Fruit fly (Drosophila melanogaster) whole organism, embryonic: ENCODE data around the gene erm.

Experiments
- Abd-B ChIP-seq: fragments of 200-800 bp; sonication (Bioruptor generic); optimal IDR thresholded peaks from 2 replicates; lab custom pipeline; 2018; ENCODE audit warnings: missing biosample characterization, mild to moderate bottlenecking, missing genetic modification characterization, moderate library complexity
- B-H1 ChIP-seq: fragments of 200-800 bp; sonication (Bioruptor generic); IDR thresholded peaks from 3 replicates; pipeline ENCODE4 v1.3.6; 2022; ENCODE audit warnings: missing biosample characterization, missing genetic modification characterization
- CG10209 ChIP-seq: fragments of 200-800 bp; sonication (Bioruptor generic); optimal IDR thresholded peaks from 3 replicates; lab custom pipeline; 2017; ENCODE audit warnings: missing biosample characterization, mild to moderate bottlenecking, missing genetic modification characterization, missing genetic modification reagents
- CG12219 ChIP-seq: fragments of 200-800 bp; sonication (Bioruptor generic); optimal IDR thresholded peaks from 3 replicates; lab custom pipeline; 2018; ENCODE audit warnings: missing biosample characterization, mild to moderate bottlenecking, missing genetic modification characterization
- CG13424 ChIP-seq: fragments of 200-800 bp; sonication (Bioruptor generic); optimal IDR thresholded peaks from 2 replicates; lab custom pipeline; 2019; ENCODE audit warnings: missing biosample characterization, mild to moderate bottlenecking, missing genetic modification characterization, moderate library complexity
- CG13624 ChIP-seq: fragments of 200-800 bp; sonication (Bioruptor generic); optimal IDR thresholded peaks from 2 replicates; lab custom pipeline; 2016; ENCODE audit warnings: missing biosample characterization, missing genetic modification characterization
- CG14710 ChIP-seq: fragments of 200-800 bp; sonication (Bioruptor generic); optimal IDR thresholded peaks from 3 replicates; lab custom pipeline; 2019; ENCODE audit warnings: missing biosample characterization, mild to moderate bottlenecking, missing genetic modification characterization, moderate library complexity
- CG16779 ChIP-seq: fragments of 200-800 bp; sonication (Bioruptor generic); IDR thresholded peaks from 2 replicates; pipeline ENCODE4 v1.3.6; 2022; ENCODE audit warnings: missing biosample characterization, missing genetic modification characterization
- CG34376 ChIP-seq: fragments of 200-800 bp; sonication (Bioruptor generic); optimal IDR thresholded peaks from 2 replicates; lab custom pipeline; 2018; ENCODE audit warnings: missing biosample characterization, mild to moderate bottlenecking, missing genetic modification characterization
- CG4617 ChIP-seq: fragments of 200-800 bp; sonication (Bioruptor generic); optimal IDR thresholded peaks from 3 replicates; lab custom pipeline; 2016; ENCODE audit warnings: missing biosample characterization, missing genetic modification characterization, borderline replicate concordance
- CG4820 ChIP-seq: fragments of 200-800 bp; sonication (Bioruptor generic); optimal IDR thresholded peaks from 3 replicates; lab custom pipeline; 2016; ENCODE audit warnings: missing biosample characterization, missing genetic modification characterization
- CG6765 ChIP-seq: fragments of 200-800 bp; sonication (Bioruptor generic); optimal IDR thresholded peaks from 3 replicates; lab custom pipeline; 2017; ENCODE audit warnings: missing biosample characterization, mild to moderate bottlenecking, missing genetic modification characterization
- CG8359 ChIP-seq: fragments of 200-800 bp; sonication (Bioruptor generic); optimal IDR thresholded peaks from 2 replicates; lab custom pipeline; 2017; ENCODE audit warnings: missing biosample characterization, mild to moderate bottlenecking, missing genetic modification characterization, borderline replicate concordance
- CG9437 ChIP-seq: fragments of 200-800 bp; sonication (Bioruptor generic); optimal IDR thresholded peaks from 2 replicates; lab custom pipeline; 2018; ENCODE audit warnings: missing biosample characterization, mild to moderate bottlenecking, missing genetic modification characterization
- CG9876 ChIP-seq: fragments of 200-800 bp; sonication (Bioruptor generic); optimal IDR thresholded peaks from 2 replicates; lab custom pipeline; 2016; ENCODE audit warnings: missing biosample characterization, missing genetic modification characterization
- CTCF ChIP-seq: fragments of 200-800 bp; sonication (Bioruptor generic); optimal IDR thresholded peaks from 2 replicates; lab custom pipeline; 2017; ENCODE audit warnings: missing biosample characterization, mild to moderate bottlenecking, missing genetic modification characterization, moderate library complexity
- Camta ChIP-seq: fragments of 200-800 bp; sonication (Bioruptor generic); optimal IDR thresholded peaks from 2 replicates; lab custom pipeline; 2016; ENCODE audit warnings: missing biosample characterization, missing genetic modification characterization
- Chrac-16 ChIP-seq: fragments of 200-800 bp; sonication (Bioruptor generic); optimal IDR thresholded peaks from 3 replicates; lab custom pipeline; 2016; ENCODE audit warnings: missing biosample characterization, missing genetic modification characterization
- Dek ChIP-seq: fragments of 200-800 bp; sonication (Bioruptor generic); optimal IDR thresholded peaks from 3 replicates; lab custom pipeline; 2019; ENCODE audit warnings: missing biosample characterization, mild to moderate bottlenecking, missing genetic modification characterization, moderate library complexity
- Dp ChIP-seq: fragments of 200-800 bp; sonication (Bioruptor generic); optimal IDR thresholded peaks from 2 replicates; lab custom pipeline; 2018; ENCODE audit warnings: missing biosample characterization, mild to moderate bottlenecking, missing genetic modification characterization, moderate library complexity
- Hmr ChIP-seq: fragments of 200-800 bp; sonication (Bioruptor generic); optimal IDR thresholded peaks from 3 replicates; lab custom pipeline; 2017; ENCODE audit warnings: mild to moderate bottlenecking, missing biosample characterization, missing genetic modification reagents, missing genetic modification characterization
- Jarid2 ChIP-seq: fragments of 200-800 bp; sonication (Bioruptor generic); optimal IDR thresholded peaks from 3 replicates; lab custom pipeline; 2017; ENCODE audit warnings: mild to moderate bottlenecking, missing biosample characterization, missing genetic modification reagents, missing genetic modification characterization
- Kr ChIP-seq: fragments of 200-800 bp; sonication (Bioruptor generic); optimal IDR thresholded peaks from 2 replicates; lab custom pipeline; 2017; ENCODE audit warnings: missing biosample characterization, mild to moderate bottlenecking, missing genetic modification characterization
- Nf-YA ChIP-seq: fragments of 200-800 bp; sonication (Bioruptor generic); IDR thresholded peaks from 2 replicates; pipeline ENCODE4 v1.3.6; 2022; ENCODE audit warnings: missing biosample characterization, missing genetic modification characterization
- Pdp1 ChIP-seq, 2 experiments: fragments of 200-800 bp; sonication (Bioruptor generic); optimal IDR thresholded peaks; 3 replicates each; lab custom pipeline; 2016; ENCODE audit warnings: missing biosample characterization in 2 of 2, missing genetic modification characterization in 2 of 2, mild to moderate bottlenecking in 1 of 2, moderate library complexity in 1 of 2
- Ravus ChIP-seq: fragments of 200-800 bp; sonication (Bioruptor generic); IDR thresholded peaks from 2 replicates; pipeline ENCODE4 v1.3.6; 2022; ENCODE audit warnings: missing biosample characterization, missing genetic modification characterization
- Six4 ChIP-seq: fragments of 200-800 bp; sonication (Bioruptor generic); optimal IDR thresholded peaks from 2 replicates; lab custom pipeline; 2016; ENCODE audit warnings: missing biosample characterization, missing genetic modification characterization
- Sry-δ ChIP-seq: fragments of 200-800 bp; sonication (Bioruptor generic); optimal IDR thresholded peaks from 2 replicates; lab custom pipeline; 2016; ENCODE audit warnings: missing biosample characterization, missing genetic modification characterization
- TFAM ChIP-seq: fragments of 200-800 bp; sonication (Bioruptor generic); optimal IDR thresholded peaks from 2 replicates; lab custom pipeline; 2017; ENCODE audit warnings: missing biosample characterization, missing genetic modification characterization, inconsistent platforms
- Vsx1 ChIP-seq: fragments of 200-800 bp; sonication (Bioruptor generic); optimal IDR thresholded peaks from 2 replicates; lab custom pipeline; 2017; ENCODE audit warnings: missing biosample characterization, mild to moderate bottlenecking, missing genetic modification characterization, missing genetic modification reagents
- Xbp1 ChIP-seq: fragments of 200-800 bp; sonication (Bioruptor generic); optimal IDR thresholded peaks from 3 replicates; lab custom pipeline; 2016; ENCODE audit warnings: missing biosample characterization, mild to moderate bottlenecking, missing genetic modification characterization
- Xrp1 ChIP-seq: fragments of 200-800 bp; sonication (Bioruptor generic); IDR thresholded peaks from 2 replicates; pipeline ENCODE4 v1.3.6; 2022; ENCODE audit warnings: missing biosample characterization, missing genetic modification characterization
- al ChIP-seq: fragments of 200-800 bp; sonication (Bioruptor generic); IDR thresholded peaks from 2 replicates; pipeline ENCODE4 v1.3.6; 2022; ENCODE audit warnings: missing biosample characterization, missing genetic modification characterization
- ato ChIP-seq: fragments of 200-800 bp; sonication (Bioruptor generic); IDR thresholded peaks from 2 replicates; pipeline ENCODE4 v1.3.6; 2022; ENCODE audit warnings: missing biosample characterization, missing genetic modification characterization; ENCODE audit not compliant: partially characterized antibody
- az2 ChIP-seq: fragments of 200-800 bp; sonication (Bioruptor generic); optimal IDR thresholded peaks from 3 replicates; lab custom pipeline; 2016; ENCODE audit warnings: missing biosample characterization, missing genetic modification characterization
- ci ChIP-seq: fragments of 200-800 bp; sonication (Bioruptor generic); IDR thresholded peaks from 3 replicates; pipeline ENCODE4 v1.3.6; 2022; ENCODE audit warnings: missing biosample characterization, missing genetic modification characterization
- eyg ChIP-seq: fragments of 200-800 bp; sonication (Bioruptor generic); optimal IDR thresholded peaks from 3 replicates; lab custom pipeline; 2016; ENCODE audit warnings: missing biosample characterization, missing genetic modification characterization
- gcm ChIP-seq: fragments of 200-800 bp; sonication (Bioruptor generic); optimal IDR thresholded peaks from 2 replicates; lab custom pipeline; 2019; ENCODE audit warnings: missing biosample characterization, mild to moderate bottlenecking, missing genetic modification characterization, moderate library complexity
- gfzf ChIP-seq: fragments of 200-800 bp; sonication (Bioruptor generic); optimal IDR thresholded peaks from 2 replicates; lab custom pipeline; 2016; ENCODE audit warnings: missing biosample characterization, mild to moderate bottlenecking, missing genetic modification characterization, moderate library complexity
- grau ChIP-seq: fragments of 200-800 bp; optimal IDR thresholded peaks from 3 replicates; lab custom pipeline; 2019; ENCODE audit warnings: missing biosample characterization, mild to moderate bottlenecking, missing genetic modification characterization, moderate library complexity
- knrl ChIP-seq: fragments of 200-800 bp; sonication (Bioruptor generic); IDR thresholded peaks from 3 replicates; pipeline ENCODE4 v1.3.6; 2022; ENCODE audit warnings: missing biosample characterization, missing genetic modification characterization; ENCODE audit not compliant: partially characterized antibody
- pzg ChIP-seq: fragments of 200-800 bp; sonication (Bioruptor generic); optimal IDR thresholded peaks from 3 replicates; lab custom pipeline; 2018; ENCODE audit warnings: missing biosample characterization, mild to moderate bottlenecking, missing genetic modification characterization, moderate library complexity
- repo ChIP-seq: fragments of 200-800 bp; sonication (Bioruptor generic); optimal IDR thresholded peaks from 2 replicates; lab custom pipeline; 2016; ENCODE audit warnings: missing biosample characterization, missing genetic modification characterization
- sens ChIP-seq: fragments of 200-800 bp; sonication (Bioruptor generic); peaks from one replicate; lab custom pipeline; 2016; ENCODE audit warnings: missing biosample characterization, missing genetic modification characterization
- sima ChIP-seq: fragments of 200-800 bp; sonication (Bioruptor generic); optimal IDR thresholded peaks from 2 replicates; lab custom pipeline; 2016; ENCODE audit warnings: missing biosample characterization, missing genetic modification characterization
- slbo ChIP-seq: fragments of 200-800 bp; sonication (Bioruptor generic); IDR thresholded peaks from 2 replicates; pipeline ENCODE4 v1.3.6; 2022; ENCODE audit warnings: missing biosample characterization, missing genetic modification characterization
- sr ChIP-seq: fragments of 200-800 bp; sonication (Bioruptor generic); IDR thresholded peaks from 3 replicates; pipeline ENCODE4 v1.3.6; 2022; ENCODE audit warnings: missing biosample characterization, missing genetic modification characterization
- yki ChIP-seq: fragments of >200 bp; optimal IDR thresholded peaks from 3 replicates; lab custom pipeline; 2018
- zen2 ChIP-seq: fragments of 200-800 bp; sonication (Bioruptor generic); IDR thresholded peaks from 3 replicates; pipeline ENCODE4 v1.3.6; 2022; ENCODE audit warnings: missing biosample characterization, missing genetic modification characterization; ENCODE audit not compliant: partially characterized antibody

The erm gene

dm6 chr2L:1986343-1987280 lies 16.4 kb upstream of the erm start (continued):
- no peak for TF ChIP-seq ato (GFP tag; lab: Robert Waterston, UW)
- TF ChIP-seq CG6765 (GFP tag; lab: Kevin White, UChicago), result no peak
- no peak for TF ChIP-seq CG14710 (tag; lab: Kevin White, UChicago)
- peak; percentile 49; the same call in 1 of the 2 replicates for TF ChIP-seq Xrp1 (GFP tag; lab: Robert Waterston, UW)
- TF ChIP-seq Nf-YA (GFP tag; lab: Robert Waterston, UW), result no peak
- TF ChIP-seq CG4820 (GFP tag; lab: Kevin White, UChicago), result no peak
- peak; percentile 57 for TF ChIP-seq Xbp1 (GFP tag; lab: Kevin White, UChicago)
- TF ChIP-seq grau (tag; lab: Kevin White, UChicago), result peak; percentile 62
- no peak for TF ChIP-seq gfzf
- peak; percentile 28 for TF ChIP-seq CG9437 (GFP tag; lab: Kevin White, UChicago)
- TF ChIP-seq CG4617 (GFP tag; lab: Kevin White, UChicago), result no peak
- peak; percentile 25 for TF ChIP-seq Chrac-16 (GFP tag; lab: Kevin White, UChicago)
- TF ChIP-seq sima, result no peak
- TF ChIP-seq Jarid2 (GFP tag; lab: Kevin White, UChicago), result no peak
- TF ChIP-seq Pdp1 (GFP tag; optimal IDR thresholded peaks at IDR 0.05; lab: Kevin White, UChicago), result peak; percentile 25 to 58
- TF ChIP-seq yki (lab: Kevin White, UChicago), result no peak
- TF ChIP-seq CG9876 (GFP tag; lab: Kevin White, UChicago), result peak; percentile 3
- peak; percentile 54 for TF ChIP-seq sens
- TF ChIP-seq CG16779 (GFP tag; lab: Robert Waterston, UW), result no peak
- peak; percentile 82 for TF ChIP-seq slbo (GFP tag; lab: Robert Waterston, UW)
- TF ChIP-seq sr, result peak; percentile 28; the same call in 1 of the 3 replicates
- no peak for TF ChIP-seq Dp (GFP tag; lab: Kevin White, UChicago)
- TF ChIP-seq CG10209 (GFP tag; lab: Kevin White, UChicago), result peak; percentile 38
- no peak for TF ChIP-seq TFAM (GFP tag; lab: Kevin White, UChicago)
- TF ChIP-seq pzg (GFP tag; lab: Kevin White, UChicago), result peak; percentile 5
- no peak for TF ChIP-seq knrl (GFP tag; lab: Robert Waterston, UW)
- 0 out of 3 replicates have a peak, but pooled peaks have one; percentile 38 for TF ChIP-seq ci (GFP tag; lab: Robert Waterston, UW)
- peak; percentile 19 for TF ChIP-seq repo
- peak; percentile 99 for TF ChIP-seq CG34376 (GFP tag; lab: Kevin White, UChicago)
- peak; percentile 2 for TF ChIP-seq Camta (GFP tag; lab: Kevin White, UChicago)
- TF ChIP-seq B-H1 (GFP tag; lab: Robert Waterston, UW), result no peak; the same call in 2 of the 3 replicates
- peak; percentile 45 for TF ChIP-seq CG13624 (GFP tag; lab: Kevin White, UChicago)
- no peak for TF ChIP-seq CG8359 (GFP tag; lab: Kevin White, UChicago)
- peak; percentile 42 for TF ChIP-seq Dek (tag; lab: Kevin White, UChicago)
- no peak for TF ChIP-seq Six4 (GFP tag; lab: Kevin White, UChicago)
- TF ChIP-seq Kr, result no peak
- peak; percentile 51; the same call in 1 of the 2 replicates for TF ChIP-seq al
- TF ChIP-seq gcm (GFP tag; lab: Kevin White, UChicago), result no peak
- peak; percentile 35 for TF ChIP-seq Abd-B
- peak; percentile 19 for TF ChIP-seq az2 (GFP tag; lab: Kevin White, UChicago)
- TF ChIP-seq Hmr (GFP tag; lab: Kevin White, UChicago), result peak; percentile 73
- no peak for TF ChIP-seq Ravus
- TF ChIP-seq CTCF, result no peak
- no peak for TF ChIP-seq Vsx1 (GFP tag; lab: Kevin White, UChicago)
- TF ChIP-seq CG13424 (tag; lab: Kevin White, UChicago), result peak; percentile 55
- TF ChIP-seq eyg (GFP tag; lab: Kevin White, UChicago), result no peak
- TF ChIP-seq zen2 (GFP tag; lab: Robert Waterston, UW), result no peak
- no peak for TF ChIP-seq Sry-δ (GFP tag; lab: Kevin White, UChicago)
- peak; percentile 48 for TF ChIP-seq CG12219 (GFP tag; lab: Kevin White, UChicago)
